Worm (Caenorhabditis elegans): Measurements from ENCODE around the gene coq-3.

DNA sequence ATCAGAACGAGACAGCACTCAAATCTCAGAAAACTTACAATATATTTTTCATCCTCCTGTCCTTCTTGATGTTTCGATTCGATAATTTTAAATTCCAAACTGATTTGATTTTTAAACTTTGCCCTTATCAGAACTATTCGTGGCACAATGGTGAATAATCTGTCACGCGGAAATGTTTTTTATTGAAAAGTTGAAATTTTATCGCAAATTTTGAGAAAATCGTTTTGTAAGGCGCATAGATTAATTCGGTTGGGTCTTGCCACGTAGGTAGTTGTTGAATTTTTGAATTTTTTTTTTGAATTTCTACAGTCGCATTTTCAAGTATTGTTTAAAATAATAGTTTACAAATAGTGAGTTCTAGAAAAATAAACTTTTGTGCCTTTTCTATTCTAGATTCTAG lies 35.3 kb downstream of the coq-3 start, which contains the start of gene ptp-5.2:
- TF ChIP-seq fkh-2 (tag; optimal IDR thresholded peaks at IDR 0.05): no peak
- no peak for TF ChIP-seq R02D3.7 (tag; optimal IDR thresholded peaks at IDR 0.05)
- TF ChIP-seq tbx-2 (tag; optimal IDR thresholded peaks at IDR 0.05): no peak
- no peak for TF ChIP-seq pqm-1 (tag; optimal IDR thresholded peaks at IDR 0.05)
- no peak for TF ChIP-seq fkh-10 (GFP tag; optimal IDR thresholded peaks at IDR 0.05)
- TF ChIP-seq jun-1 (tag; optimal IDR thresholded peaks at IDR 0.05): no peak
- no peak for TF ChIP-seq nhr-28 (tag; optimal IDR thresholded peaks at IDR 0.05)
- TF ChIP-seq ztf-4 (tag; optimal IDR thresholded peaks at IDR 0.05): no peak
- TF ChIP-seq unc-62 (GFP tag; optimal IDR thresholded peaks at IDR 0.05): no peak
- TF ChIP-seq nhr-12 (tag; optimal IDR thresholded peaks at IDR 0.05): no peak
- no peak for TF ChIP-seq skn-1 (tag; optimal IDR thresholded peaks at IDR 0.05)
- TF ChIP-seq nhr-25 (tag; optimal IDR thresholded peaks at IDR 0.05): no peak
